Fruit fly (Drosophila melanogaster) Kc167 (cell line): ENCODE data around the gene CG11588.

ENCODE experiments used
- Myc ChIP-seq: fragments of >200 bp; optimal IDR thresholded peaks from 2 replicates; lab custom pipeline; 2017; ENCODE audit warnings: missing external identifiers
- Sin3A ChIP-seq: fragments of >200 bp; optimal IDR thresholded peaks from 2 replicates; lab custom pipeline; 2018; ENCODE audit warnings: missing external identifiers
- h ChIP-seq: fragments of >200 bp; optimal IDR thresholded peaks from 3 replicates; lab custom pipeline; 2018; ENCODE audit warnings: missing external identifiers
- psq ChIP-seq: fragments of >200 bp; optimal IDR thresholded peaks from 2 replicates; lab custom pipeline; 2017; ENCODE audit warnings: missing external identifiers
- ttk ChIP-seq: sonication (Bioruptor generic); optimal IDR thresholded peaks from 2 replicates; lab custom pipeline; 2017; ENCODE audit warnings: missing external identifiers

DNA sequence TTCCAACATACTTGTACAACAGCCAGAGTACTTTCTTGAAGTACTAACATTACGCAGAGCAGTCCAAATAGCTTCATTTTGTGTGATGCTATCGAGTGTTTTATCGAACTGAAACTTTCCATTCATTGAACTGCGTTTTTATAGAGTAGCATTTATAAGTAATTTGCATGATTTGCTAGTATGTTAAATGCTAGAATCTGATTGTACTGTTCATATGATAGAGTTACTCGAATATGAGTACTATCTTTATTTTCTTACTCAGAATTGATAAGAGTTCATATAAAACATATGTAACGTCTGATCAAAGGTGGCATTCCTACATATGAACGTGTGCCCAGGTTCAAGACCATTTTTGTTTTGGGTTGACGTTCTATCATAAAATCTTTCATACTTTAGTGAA is 31.9 kb downstream of the CG11588 start, which contains the start of gene obst-G:
- no peak for TF ChIP-seq psq (lab: Kevin White, UChicago)
- no peak for TF ChIP-seq ttk
- no peak for TF ChIP-seq Myc (lab: Kevin White, UChicago)
- TF ChIP-seq Sin3A (lab: Kevin White, UChicago) = no peak
- TF ChIP-seq h = no peak
